Fruit fly (Drosophila melanogaster): Measurements from ENCODE around the gene mRpS21.

Gene mRpS21

DNA sequence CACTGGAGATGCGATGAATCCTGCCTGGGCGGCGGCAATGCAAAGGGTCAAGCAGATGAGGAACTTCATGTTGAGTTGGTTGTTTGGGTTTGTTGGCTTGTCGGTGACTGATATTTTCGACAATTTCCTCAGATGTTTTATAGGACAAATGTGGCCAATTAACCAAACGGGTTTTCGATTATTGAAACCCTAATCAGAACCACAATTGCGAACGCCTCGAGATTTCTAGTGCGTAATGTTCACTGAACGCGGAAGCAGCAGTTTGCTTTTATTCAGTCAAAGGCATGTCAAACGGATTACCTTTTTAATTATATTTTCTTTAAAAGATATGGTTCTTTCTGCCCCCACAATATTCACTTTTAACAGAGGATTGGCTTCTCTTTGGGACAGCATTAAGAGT lies 15.4 kb upstream of the mRpS21 start, which contains the start of gene CG14374:
TSS of gene CG14374 (minus strand) at position 101 of the 400 bp plus-strand sequence.
- TF ChIP-seq noc (tag; optimal IDR thresholded peaks at IDR 0.05), result no peak

DNA sequence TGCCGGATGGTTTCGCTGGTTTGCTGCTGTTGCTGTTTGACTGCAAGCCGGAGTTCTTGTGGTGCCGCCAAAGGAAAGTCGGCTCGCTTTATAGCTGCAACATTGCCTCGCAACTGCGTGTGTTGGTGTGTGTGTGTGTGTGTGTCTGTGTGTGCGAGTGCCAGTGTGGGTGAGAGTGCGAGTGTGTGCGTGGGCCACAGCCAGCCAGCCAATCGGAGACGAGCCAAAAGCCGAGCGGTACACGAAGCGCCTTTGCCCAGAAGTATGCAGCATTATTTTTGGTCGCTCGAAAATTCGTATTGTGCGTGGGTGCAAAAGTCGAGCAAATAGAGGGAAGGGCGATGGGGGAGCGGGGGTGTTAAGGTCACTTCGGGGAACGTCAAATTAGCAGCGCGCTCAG lies 13.5 kb upstream of the mRpS21 start, which contains the start of gene CCHa2:
TSS of gene CCHa2 (minus strand) at position 65 of the 400 bp plus-strand sequence.
- no peak for TF ChIP-seq noc (tag; optimal IDR thresholded peaks at IDR 0.05)

DNA sequence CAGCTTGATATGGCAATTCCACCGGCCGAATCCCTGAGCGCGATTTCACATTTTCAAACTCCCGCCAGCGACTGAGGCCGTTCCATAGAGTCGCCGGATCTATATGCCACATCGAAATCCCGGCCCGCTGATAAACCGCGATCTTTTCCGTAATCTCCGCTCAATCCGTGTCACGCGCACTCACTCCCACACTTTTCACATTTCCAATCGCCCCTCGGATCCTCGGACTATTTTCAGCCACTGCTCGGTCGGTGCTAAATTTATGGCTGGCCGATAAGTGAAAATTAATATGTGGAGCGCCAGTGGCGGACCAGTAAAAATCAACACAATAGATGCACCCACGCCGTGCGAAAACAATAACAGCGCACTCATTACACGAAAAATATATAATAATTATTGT lies 11.4 kb upstream of the mRpS21 start:
- TF ChIP-seq noc (tag; optimal IDR thresholded peaks at IDR 0.05), result no peak

DNA sequence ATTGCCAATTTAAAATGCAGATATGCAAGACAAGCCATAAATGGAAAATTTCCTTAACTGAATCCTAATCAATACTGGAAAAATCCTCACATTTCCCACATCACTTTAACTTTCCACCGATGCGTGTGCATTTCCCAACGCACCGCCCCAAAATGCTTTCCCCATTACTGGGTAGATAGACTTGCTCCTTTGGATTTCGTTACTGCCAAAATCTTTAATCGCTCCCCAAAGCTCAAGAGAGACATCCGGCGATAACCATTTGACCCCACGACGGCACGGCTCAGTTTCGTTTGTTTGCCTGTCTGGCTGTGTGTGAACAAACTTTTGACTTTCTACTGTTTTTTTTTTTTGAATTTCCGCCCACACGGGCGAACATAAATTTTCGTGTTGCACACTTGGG lies 8.9 kb upstream of the mRpS21 start:
- no peak for TF ChIP-seq noc (tag; optimal IDR thresholded peaks at IDR 0.05)

DNA sequence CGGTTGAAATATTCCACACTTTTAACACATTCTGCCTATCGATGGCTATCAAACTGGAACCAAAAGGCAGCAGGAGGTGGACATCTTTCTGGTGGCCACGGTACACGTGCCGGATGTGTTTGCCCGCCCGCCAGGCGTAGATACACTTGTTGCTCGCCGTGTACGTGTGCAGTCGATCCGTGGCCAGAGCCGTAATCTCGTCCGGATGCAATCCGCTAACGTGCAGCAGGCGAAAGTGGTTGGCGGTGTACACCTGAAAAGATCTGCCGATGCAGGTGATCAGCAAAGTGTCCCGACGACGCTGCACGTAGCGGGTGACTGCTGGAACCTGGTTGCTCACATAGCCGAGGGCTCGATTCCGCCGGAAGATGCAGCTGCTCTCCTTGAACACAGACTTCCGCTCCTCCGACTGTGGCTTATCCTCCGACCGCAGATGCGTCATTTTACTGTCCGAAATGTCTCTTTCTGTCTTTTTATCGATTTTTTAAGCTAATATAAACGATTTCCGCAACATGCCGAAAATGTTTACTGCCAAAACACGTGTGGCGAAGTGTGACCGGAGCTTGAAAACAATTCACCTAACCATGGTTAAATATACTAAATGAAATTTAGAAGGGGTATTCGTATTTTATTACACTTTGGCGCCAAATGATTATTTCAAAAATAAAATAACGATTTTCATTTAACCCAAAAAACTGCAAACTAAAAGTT lies 6.7 kb upstream of the mRpS21 start, which contains the start of gene CG9799:
TSS of gene CG9799 (minus strand) at position 550 of the 711 bp plus-strand sequence.
- no peak for TF ChIP-seq noc (tag; optimal IDR thresholded peaks at IDR 0.05)

DNA sequence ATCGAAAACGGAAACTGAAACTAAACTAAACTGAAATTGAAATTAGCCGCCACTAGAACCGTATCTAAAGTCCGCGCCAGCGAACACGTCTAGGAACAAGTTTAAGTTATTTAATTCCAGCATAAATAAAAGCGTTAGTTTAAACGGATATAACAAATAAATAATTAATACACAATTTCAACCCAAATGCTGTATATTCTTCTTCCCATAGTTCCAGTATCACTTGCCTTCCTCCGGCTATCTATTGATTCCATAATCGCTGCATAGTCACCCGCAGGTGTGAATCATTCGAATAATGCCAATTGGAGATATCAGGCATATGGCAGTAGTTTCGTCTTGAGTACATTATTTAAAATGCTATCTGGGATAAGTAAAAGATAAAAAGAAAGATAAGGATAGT lies 3.5 kb upstream of the mRpS21 start:
- TF ChIP-seq noc (tag; optimal IDR thresholded peaks at IDR 0.05), result no peak

DNA sequence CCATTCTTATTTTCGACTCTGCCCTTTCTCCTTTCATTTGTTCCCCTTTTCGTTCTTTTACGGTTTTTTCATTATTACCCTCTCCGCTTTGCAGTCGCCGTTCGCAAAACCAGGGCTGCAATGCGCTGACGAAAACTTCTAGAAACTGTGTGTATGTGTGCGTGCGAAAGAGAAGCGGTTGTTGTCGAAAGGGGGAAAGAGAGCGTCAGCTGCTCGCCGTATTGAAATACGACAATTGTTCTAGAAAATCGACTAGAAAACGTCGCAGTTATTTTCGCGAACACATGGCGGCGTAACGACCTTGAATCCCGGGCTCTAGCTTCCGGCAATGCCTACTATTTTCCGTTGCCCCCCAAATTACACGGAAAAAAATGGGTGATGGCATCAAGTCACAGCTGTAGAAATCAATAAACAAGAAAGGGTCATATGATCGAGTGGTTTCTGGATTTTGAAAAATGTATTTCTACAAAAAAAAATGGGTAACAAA lies 1.1 kb upstream of the mRpS21 start:
- TF ChIP-seq noc (tag; optimal IDR thresholded peaks at IDR 0.05), result peak; percentile 1

DNA sequence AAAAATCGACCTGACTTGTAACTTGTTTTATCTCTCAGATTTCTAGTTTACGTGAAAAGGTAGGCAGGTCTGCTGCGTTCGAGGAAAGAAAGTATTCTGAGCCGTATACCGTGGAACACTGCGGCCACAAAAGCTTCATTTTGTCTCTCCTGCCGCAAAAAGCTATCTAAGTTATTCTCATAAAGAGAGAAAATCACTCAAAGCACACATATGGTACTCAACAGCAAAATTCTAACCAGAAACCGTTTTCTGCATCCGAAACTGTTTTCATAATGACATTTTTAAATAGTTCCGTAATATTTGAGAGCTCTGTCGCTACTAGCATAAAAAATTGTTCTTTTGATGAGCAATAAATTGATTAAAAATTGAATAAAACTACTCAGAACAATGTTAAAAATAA lies 1.9 kb downstream of the mRpS21 start, which contains the start of the genes CG9813 and CG8870:
TSS of gene CG9813 (minus strand) at position 101 of the 400 bp plus-strand sequence.
TSS of gene CG8870 (plus strand) at position 168 of the 400 bp plus-strand sequence.
- TF ChIP-seq noc (tag; optimal IDR thresholded peaks at IDR 0.05), result no peak

DNA sequence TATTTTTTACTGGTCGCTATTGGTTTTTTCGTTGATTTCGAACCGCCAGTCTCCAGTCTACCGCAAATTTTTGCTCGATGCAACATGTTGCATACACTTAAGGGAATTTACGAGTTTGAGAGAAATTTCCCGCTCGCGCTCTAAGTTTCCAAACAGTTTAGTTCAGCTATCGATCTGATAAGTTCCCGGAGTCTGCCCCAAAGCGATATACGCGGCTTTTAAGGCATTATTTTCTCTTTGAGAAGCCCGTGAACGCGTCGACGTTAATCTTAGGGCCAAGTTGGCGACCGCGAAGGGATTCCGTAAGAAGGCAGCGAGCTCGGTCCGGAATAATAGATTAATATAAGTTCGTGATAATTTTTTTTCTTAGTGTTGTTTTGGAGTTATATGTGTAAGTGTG lies 6.7 kb downstream of the mRpS21 start:
- no peak for TF ChIP-seq noc (tag; optimal IDR thresholded peaks at IDR 0.05)

DNA sequence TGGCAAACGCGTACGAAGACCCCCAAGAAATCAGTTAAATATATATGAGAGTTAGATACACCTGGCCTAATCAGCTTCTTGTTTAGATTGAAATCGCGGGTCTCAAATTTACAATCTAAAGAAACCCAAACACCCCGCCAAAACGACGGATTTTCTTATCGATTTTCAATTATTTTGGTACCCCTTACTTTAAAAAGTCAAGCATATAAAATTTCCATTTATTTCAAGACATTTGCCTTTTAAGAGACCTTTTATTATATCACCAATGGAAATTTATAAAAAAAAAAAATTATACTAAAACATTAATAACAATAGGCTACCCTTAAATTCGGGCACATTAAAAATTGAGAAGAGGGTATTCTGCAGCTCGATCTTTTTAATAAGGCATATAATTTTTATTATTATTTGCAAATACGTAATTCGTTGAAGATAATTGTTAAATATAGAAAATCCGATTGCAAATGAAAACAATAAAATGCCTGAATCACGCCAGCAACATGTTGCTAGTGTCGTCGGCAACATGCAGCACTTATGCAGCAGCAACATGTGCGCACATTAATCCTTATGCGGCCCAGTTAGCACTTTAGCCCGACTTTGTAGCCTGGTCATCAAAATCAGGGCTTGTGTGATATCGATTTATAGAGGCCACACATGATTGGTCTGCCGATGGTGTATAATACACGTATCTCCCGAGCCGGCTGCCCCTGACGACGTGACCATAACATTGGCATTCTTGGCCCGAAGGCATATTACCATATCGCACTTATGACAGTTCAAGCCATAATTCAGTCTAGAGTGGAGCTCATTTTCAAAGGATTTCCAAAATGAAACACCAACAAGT lies 9.5 kb downstream of the mRpS21 start, which contains the start of the genes Lip3 and CG34309:
TSS of gene Lip3 (minus strand) at position 65 of the 841 bp plus-strand sequence.
TSS of gene CG34309 (plus strand) at position 791 of the 841 bp plus-strand sequence.
- TF ChIP-seq noc (tag; optimal IDR thresholded peaks at IDR 0.05), result peak; percentile 88

DNA sequence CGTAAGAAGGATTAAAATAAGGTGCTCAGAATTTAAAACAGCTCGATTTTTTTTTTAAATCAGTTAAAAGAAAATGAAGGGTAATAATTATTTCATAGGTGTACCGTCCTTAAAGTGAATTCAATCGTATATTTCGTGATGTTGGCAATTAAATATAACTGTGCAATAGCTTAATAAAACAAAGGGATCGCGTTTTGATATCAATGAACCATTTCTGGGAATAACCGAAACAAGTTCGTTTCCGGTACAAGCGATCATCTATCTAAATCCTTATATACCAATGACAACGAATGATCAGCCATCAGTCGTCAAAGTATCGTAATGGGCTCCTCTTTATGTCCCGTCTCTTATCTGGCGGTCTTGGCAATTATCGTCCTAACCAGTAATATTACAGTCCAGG lies 12.3 kb downstream of the mRpS21 start, which contains the start of gene CheA87a:
TSS of gene CheA87a (plus strand) at position 301 of the 400 bp plus-strand sequence.
- no peak for TF ChIP-seq noc (tag; optimal IDR thresholded peaks at IDR 0.05)

DNA sequence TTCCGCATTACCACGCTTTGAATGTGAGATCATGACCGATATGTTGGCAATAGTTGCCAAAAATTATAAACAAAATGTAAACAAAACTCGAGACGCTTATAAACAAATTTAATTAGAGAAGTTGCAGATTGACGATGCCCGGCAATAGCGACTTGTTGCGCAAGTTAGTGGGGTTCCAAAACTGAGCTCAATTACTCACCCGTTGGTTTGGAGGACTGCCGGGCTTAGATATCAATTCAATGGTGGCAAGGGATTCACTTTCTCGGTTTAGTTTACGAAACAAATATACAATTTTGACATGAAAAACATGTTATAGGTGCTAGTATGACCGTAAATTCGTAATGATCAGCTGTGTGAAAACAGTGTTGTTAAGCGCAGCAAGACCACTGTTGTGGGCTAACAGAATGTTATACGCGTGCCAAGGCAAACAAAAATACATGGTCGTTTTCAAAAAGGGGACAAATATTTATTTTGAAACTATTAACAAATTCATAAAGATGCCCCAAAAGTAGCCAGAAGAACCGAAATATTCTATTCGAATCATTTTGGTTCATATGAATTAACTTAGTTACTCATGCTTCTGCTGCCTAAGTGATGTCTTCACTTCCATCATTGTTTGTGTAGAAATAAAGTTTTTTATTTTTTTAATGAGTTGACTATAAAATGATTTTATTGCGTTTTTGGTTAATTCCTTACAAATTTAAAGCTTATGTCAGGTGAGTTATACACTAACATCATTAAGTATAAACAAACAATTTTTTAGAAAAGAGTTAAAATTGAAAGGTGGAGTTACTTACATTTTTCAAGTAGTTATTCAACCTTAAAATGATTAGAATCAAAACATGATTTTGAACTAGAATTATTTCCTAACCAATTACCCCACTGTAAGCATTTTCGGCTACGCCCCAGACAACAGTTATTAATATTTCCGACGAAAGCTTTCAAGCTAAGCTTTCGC lies 14.8 kb downstream of the mRpS21 start, which contains the start of gene Elp6:
TSS of gene Elp6 (minus strand) at position 350 of the 958 bp plus-strand sequence.
- TF ChIP-seq noc (tag; optimal IDR thresholded peaks at IDR 0.05), result peak; percentile 46

DNA sequence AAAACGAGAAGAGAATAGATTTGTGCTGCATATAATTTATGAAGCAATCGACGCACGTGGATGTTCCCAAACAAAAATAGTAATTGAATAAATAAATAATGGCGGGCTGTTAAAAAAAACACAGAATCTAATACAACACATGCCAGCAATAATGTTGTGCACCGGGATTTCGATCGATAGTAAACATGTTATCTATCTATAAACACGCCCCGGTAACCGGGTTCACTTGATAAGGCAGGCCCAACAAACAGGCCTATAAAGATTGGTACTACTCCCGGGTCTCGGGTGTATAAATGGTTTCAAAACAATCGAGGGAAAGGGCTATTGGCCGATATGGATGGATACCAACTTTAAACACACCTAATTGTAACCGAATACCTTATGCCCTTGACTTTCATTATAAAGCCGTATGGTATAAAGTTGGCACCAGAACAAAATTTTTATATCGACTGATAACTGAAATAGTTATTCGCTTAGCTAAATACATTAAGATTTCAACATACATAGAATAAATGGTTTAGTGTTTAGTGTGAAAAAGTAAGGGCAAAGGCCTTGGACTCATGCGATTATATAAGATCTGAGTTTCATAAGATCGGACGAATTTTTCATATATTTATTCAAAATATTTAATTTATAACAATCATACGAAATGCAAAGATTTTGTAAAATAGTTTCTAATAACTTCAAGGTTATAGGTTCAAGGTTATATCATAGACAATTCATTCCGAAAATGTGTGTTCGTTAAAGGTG lies 15.8 kb downstream of the mRpS21 start:
- TF ChIP-seq noc (tag; optimal IDR thresholded peaks at IDR 0.05), result no peak

Measured in whole organism, larva.